Fruit fly (Drosophila melanogaster) whole organism, embryonic: ENCODE results near the gene CG15528.

ENCODE experiments used
- Ada2b ChIP-seq: fragments of 200-800 bp; sonication (Bioruptor generic); IDR thresholded peaks from 2 replicates; pipeline ENCODE4 v1.3.6; 2022; ENCODE audit warnings: missing biosample characterization, missing genetic modification characterization
- Bdp1 ChIP-seq: fragments of 200-800 bp; sonication (Bioruptor generic); optimal IDR thresholded peaks from 3 replicates; lab custom pipeline; 2016; ENCODE audit warnings: missing biosample characterization, missing genetic modification characterization
- CG10209 ChIP-seq: fragments of 200-800 bp; sonication (Bioruptor generic); optimal IDR thresholded peaks from 3 replicates; lab custom pipeline; 2017; ENCODE audit warnings: missing biosample characterization, mild to moderate bottlenecking, missing genetic modification characterization, missing genetic modification reagents
- CG10543 ChIP-seq: fragments of 200-800 bp; sonication (Bioruptor generic); optimal IDR thresholded peaks from 3 replicates; lab custom pipeline; 2017; ENCODE audit warnings: missing biosample characterization, mild to moderate bottlenecking, missing genetic modification characterization, moderate library complexity
- CG10979 ChIP-seq: fragments of 200-800 bp; sonication (Bioruptor generic); optimal IDR thresholded peaks from 2 replicates; lab custom pipeline; 2018; ENCODE audit warnings: missing biosample characterization, mild to moderate bottlenecking, missing genetic modification characterization, moderate library complexity
- CG1233 ChIP-seq: fragments of 200-800 bp; sonication (Bioruptor generic); optimal IDR thresholded peaks from 4 replicates; lab custom pipeline; 2018; ENCODE audit warnings: missing biosample characterization, mild to moderate bottlenecking, missing genetic modification characterization
- CG12659 ChIP-seq: fragments of 200-800 bp; sonication (Bioruptor generic); optimal IDR thresholded peaks from 3 replicates; lab custom pipeline; 2017; ENCODE audit warnings: mild to moderate bottlenecking, missing biosample characterization, missing genetic modification reagents, missing genetic modification characterization
- CG14441 ChIP-seq: fragments of 200-800 bp; sonication (Bioruptor generic); IDR thresholded peaks from 2 replicates; pipeline ENCODE4 v1.3.6; 2022; ENCODE audit warnings: missing biosample characterization, missing genetic modification characterization
- CG2678 ChIP-seq: fragments of 200-800 bp; sonication (Bioruptor generic); optimal IDR thresholded peaks from 3 replicates; lab custom pipeline; 2019; ENCODE audit warnings: missing biosample characterization, mild to moderate bottlenecking, missing genetic modification characterization, moderate library complexity
- CG2889 ChIP-seq: fragments of 200-800 bp; sonication (Bioruptor generic); IDR thresholded peaks from 3 replicates; pipeline ENCODE4 v1.3.6; 2022; ENCODE audit warnings: missing biosample characterization, missing genetic modification characterization
- CG31441 ChIP-seq: fragments of 200-800 bp; sonication (Bioruptor generic); IDR thresholded peaks from 2 replicates; pipeline ENCODE4 v1.3.6; 2022; ENCODE audit warnings: missing biosample characterization, missing genetic modification characterization
- CG32772 ChIP-seq: fragments of 200-800 bp; sonication (Bioruptor generic); IDR thresholded peaks from 2 replicates; pipeline ENCODE4 v1.3.6; 2022; ENCODE audit warnings: missing biosample characterization, missing genetic modification characterization
- CG3995 ChIP-seq: fragments of 200-800 bp; sonication (Bioruptor generic); optimal IDR thresholded peaks from 3 replicates; lab custom pipeline; 2016; ENCODE audit warnings: missing biosample characterization, missing genetic modification characterization
- CG42726 ChIP-seq: fragments of 200-800 bp; sonication (Bioruptor generic); IDR thresholded peaks from 2 replicates; pipeline ENCODE4 v1.3.6; 2022; ENCODE audit warnings: missing biosample characterization, missing genetic modification characterization; ENCODE audit not compliant: partially characterized antibody
- CG4730 ChIP-seq: fragments of 200-800 bp; sonication (Bioruptor generic); IDR thresholded peaks from 2 replicates; pipeline ENCODE4 v1.3.6; 2022; ENCODE audit warnings: missing biosample characterization, missing genetic modification characterization
- CG5180 ChIP-seq: fragments of 200-800 bp; sonication (Bioruptor generic); optimal IDR thresholded peaks from 3 replicates; lab custom pipeline; 2017; ENCODE audit warnings: missing biosample characterization, missing genetic modification characterization, mild to moderate bottlenecking, moderate library complexity, missing genetic modification reagents
- CG7556 ChIP-seq: fragments of 200-800 bp; sonication (Bioruptor generic); optimal IDR thresholded peaks from 2 replicates; lab custom pipeline; 2017; ENCODE audit warnings: missing biosample characterization, mild to moderate bottlenecking, missing genetic modification characterization
- CG8290 ChIP-seq, 3 experiments: fragments of 200-800 bp; sonication (Bioruptor generic); optimal IDR thresholded peaks; 2 replicates each; lab custom pipeline; 2016 to 2019; ENCODE audit warnings: missing biosample characterization in 3 of 3, missing genetic modification characterization in 3 of 3, mild to moderate bottlenecking in 2 of 3, moderate library complexity in 1 of 3
- CG9215 ChIP-seq: fragments of 200-800 bp; sonication (Bioruptor generic); IDR thresholded peaks from 2 replicates; pipeline ENCODE4 v1.3.6; 2022; ENCODE audit warnings: missing biosample characterization, missing genetic modification characterization
- CG9797 ChIP-seq: fragments of 200-800 bp; sonication (Bioruptor generic); optimal IDR thresholded peaks from 3 replicates; lab custom pipeline; 2018; ENCODE audit warnings: missing biosample characterization, mild to moderate bottlenecking, missing genetic modification characterization
- CG9817 ChIP-seq: fragments of 200-800 bp; sonication (Bioruptor generic); optimal IDR thresholded peaks from 2 replicates; lab custom pipeline; 2018; ENCODE audit warnings: missing biosample characterization, mild to moderate bottlenecking, missing genetic modification characterization, moderate library complexity
- CHES-1-like ChIP-seq: fragments of 200-800 bp; sonication (Bioruptor generic); optimal IDR thresholded peaks from 2 replicates; lab custom pipeline; 2016; ENCODE audit warnings: missing biosample characterization, missing genetic modification characterization
- Dek ChIP-seq: fragments of 200-800 bp; sonication (Bioruptor generic); optimal IDR thresholded peaks from 3 replicates; lab custom pipeline; 2019; ENCODE audit warnings: missing biosample characterization, mild to moderate bottlenecking, missing genetic modification characterization, moderate library complexity
- Hand ChIP-seq: fragments of 200-800 bp; sonication (Bioruptor generic); optimal IDR thresholded peaks from 2 replicates; lab custom pipeline; 2017; ENCODE audit warnings: mild to moderate bottlenecking, missing biosample characterization, missing genetic modification reagents, missing genetic modification characterization
- Nf-YA ChIP-seq: fragments of 200-800 bp; sonication (Bioruptor generic); IDR thresholded peaks from 2 replicates; pipeline ENCODE4 v1.3.6; 2022; ENCODE audit warnings: missing biosample characterization, missing genetic modification characterization
- Spps ChIP-seq: fragments of 200-800 bp; sonication (Bioruptor generic); optimal IDR thresholded peaks from 2 replicates; lab custom pipeline; 2018; ENCODE audit warnings: missing biosample characterization, mild to moderate bottlenecking, missing genetic modification characterization
- Sry-β ChIP-seq: fragments of 200-800 bp; sonication (Bioruptor generic); optimal IDR thresholded peaks from 2 replicates; lab custom pipeline; 2018; ENCODE audit warnings: missing biosample characterization, mild to moderate bottlenecking, missing genetic modification characterization, moderate library complexity
- Taf1 ChIP-seq: fragments of 200-800 bp; sonication (Bioruptor generic); IDR thresholded peaks from 2 replicates; pipeline ENCODE4 v1.3.6; 2022; ENCODE audit warnings: missing biosample characterization, missing genetic modification characterization
- Xbp1 ChIP-seq: fragments of 200-800 bp; sonication (Bioruptor generic); optimal IDR thresholded peaks from 3 replicates; lab custom pipeline; 2016; ENCODE audit warnings: missing biosample characterization, mild to moderate bottlenecking, missing genetic modification characterization
- ac ChIP-seq: fragments of 200-800 bp; sonication (Bioruptor generic); optimal IDR thresholded peaks from 3 replicates; lab custom pipeline; 2017; ENCODE audit warnings: missing biosample characterization, mild to moderate bottlenecking, missing genetic modification characterization
- bowl ChIP-seq: fragments of 200-800 bp; sonication (Bioruptor generic); IDR thresholded peaks from 2 replicates; pipeline ENCODE4 v1.3.6; 2022; ENCODE audit warnings: missing biosample characterization, missing genetic modification characterization
- croc ChIP-seq: fragments of 200-800 bp; sonication (Bioruptor generic); conservative IDR thresholded peaks from 3 replicates; pipeline ENCODE4 v1.3.6; 2022; ENCODE audit warnings: missing biosample characterization, missing genetic modification characterization
- dmrt11E ChIP-seq: fragments of 200-800 bp; sonication (Bioruptor generic); optimal IDR thresholded peaks from 3 replicates; lab custom pipeline; 2018; ENCODE audit warnings: missing biosample characterization, mild to moderate bottlenecking, missing genetic modification characterization, moderate library complexity
- emc ChIP-seq: fragments of 200-800 bp; sonication (Bioruptor generic); optimal IDR thresholded peaks from 2 replicates; lab custom pipeline; 2016; ENCODE audit warnings: missing biosample characterization, missing genetic modification characterization
- ftz-f1 ChIP-seq: fragments of 200-800 bp; sonication (Bioruptor generic); optimal IDR thresholded peaks from 2 replicates; lab custom pipeline; 2016; ENCODE audit warnings: missing biosample characterization, missing genetic modification characterization
- her ChIP-seq: fragments of 200-800 bp; sonication (Bioruptor generic); optimal IDR thresholded peaks from 2 replicates; lab custom pipeline; 2016; ENCODE audit warnings: missing biosample characterization, missing genetic modification characterization
- hth ChIP-seq: fragments of >200 bp; optimal IDR thresholded peaks from 2 replicates; lab custom pipeline; 2017; ENCODE audit warnings: inconsistent platforms
- klu ChIP-seq: fragments of 200-800 bp; sonication (Bioruptor generic); IDR thresholded peaks from 2 replicates; pipeline ENCODE4 v1.3.6; 2022; ENCODE audit warnings: missing biosample characterization, missing genetic modification characterization
- knrl ChIP-seq: fragments of 200-800 bp; sonication (Bioruptor generic); IDR thresholded peaks from 3 replicates; pipeline ENCODE4 v1.3.6; 2022; ENCODE audit warnings: missing biosample characterization, missing genetic modification characterization; ENCODE audit not compliant: partially characterized antibody
- prd ChIP-seq, 3 experiments: fragments of >200 bp in 2 of 3; fragments of 200-800 bp in 1 of 3; sonication (Bioruptor generic) in 1 of 3; optimal IDR thresholded peaks in 2 of 3; IDR thresholded peaks in 1 of 3; 2 replicates in 2 of 3; 3 replicates in 1 of 3; pipeline versions ENCODE4 v1.3.6 to Lab custom; 2017 to 2022; ENCODE audit warnings: missing biosample characterization in 1 of 3, missing genetic modification characterization in 1 of 3
- row ChIP-seq: fragments of 200-800 bp; sonication (Bioruptor generic); IDR thresholded peaks from 3 replicates; pipeline ENCODE4 v1.3.6; 2022; ENCODE audit warnings: missing biosample characterization, missing genetic modification characterization
- sd ChIP-seq: fragments of 200-800 bp; sonication (Bioruptor generic); optimal IDR thresholded peaks from 3 replicates; lab custom pipeline; 2018; ENCODE audit warnings: missing biosample characterization, mild to moderate bottlenecking, missing genetic modification characterization, moderate library complexity
- sisA ChIP-seq: fragments of 200-800 bp; sonication (Bioruptor generic); IDR thresholded peaks from 2 replicates; pipeline ENCODE4 v1.3.6; 2022; ENCODE audit warnings: missing biosample characterization, missing genetic modification characterization
- tap ChIP-seq: fragments of 200-800 bp; optimal IDR thresholded peaks from 3 replicates; lab custom pipeline; 2019; ENCODE audit warnings: missing biosample characterization, mild to moderate bottlenecking, missing genetic modification characterization, moderate library complexity
- tll ChIP-seq, 2 experiments: fragments of 200-800 bp in 1 of 2; fragments of >200 bp in 1 of 2; sonication (Bioruptor generic) in 1 of 2; optimal IDR thresholded peaks; 2 replicates each; lab custom pipeline; 2017 to 2019; ENCODE audit warnings: missing biosample characterization in 2 of 2, missing genetic modification characterization in 2 of 2, mild to moderate bottlenecking in 1 of 2, moderate library complexity in 1 of 2
- twi ChIP-seq: fragments of 200-800 bp; optimal IDR thresholded peaks from 2 replicates; lab custom pipeline; 2019; ENCODE audit warnings: missing biosample characterization, mild to moderate bottlenecking, missing genetic modification characterization, moderate library complexity
- unpg ChIP-seq: fragments of 200-800 bp; sonication (Bioruptor generic); optimal IDR thresholded peaks from 3 replicates; lab custom pipeline; 2018; ENCODE audit warnings: missing biosample characterization, mild to moderate bottlenecking, missing genetic modification characterization, moderate library complexity

Gene CG15528

dm6 chr3R:30021559-30022451, 30.1 kb downstream of the CG15528 start, which contains the start of gene Mgat2 (continued):
- peak; percentile 29 for TF ChIP-seq CG12659 (GFP tag; lab: Kevin White, UChicago)
- peak; percentile 48; the same call in 1 of the 2 replicates for TF ChIP-seq CG31441 (GFP tag; lab: Robert Waterston, UW)
- TF ChIP-seq CG1233: peak; percentile 19
- TF ChIP-seq Xbp1 (GFP tag; lab: Kevin White, UChicago): no peak
- TF ChIP-seq Hand (GFP tag; lab: Kevin White, UChicago): peak; percentile 31
- TF ChIP-seq CG5180 (GFP tag; lab: Kevin White, UChicago): no peak
- TF ChIP-seq sd (tag; lab: Kevin White, UChicago): peak; percentile 82
- no peak for TF ChIP-seq CG32772
- TF ChIP-seq hth: no peak
- TF ChIP-seq CG42726: peak; percentile 22; the same call in 1 of the 2 replicates
- no peak for TF ChIP-seq row (GFP tag; lab: Robert Waterston, UW)
- no peak for TF ChIP-seq CG2678 (tag; lab: Kevin White, UChicago)
- no peak for TF ChIP-seq klu
- peak; percentile 2 for TF ChIP-seq dmrt11E (tag; lab: Kevin White, UChicago)
- peak; percentile 75 for TF ChIP-seq her (GFP tag; lab: Kevin White, UChicago)
- peak; percentile 43 for TF ChIP-seq Dek (tag; lab: Kevin White, UChicago)
- TF ChIP-seq CG2889 (GFP tag; lab: Robert Waterston, UW): no peak
- TF ChIP-seq Nf-YA: no peak
- peak; percentile 81; the same call in 2 of the 3 replicates for TF ChIP-seq knrl
- TF ChIP-seq CHES-1-like (GFP tag; lab: Kevin White, UChicago): peak; percentile 44
- TF ChIP-seq CG9797 (GFP tag; lab: Kevin White, UChicago): no peak
- TF ChIP-seq CG8290 (GFP tag; optimal IDR thresholded peaks at IDR 0.05; lab: Kevin White, UChicago): no peak
- TF ChIP-seq CG8290 (tag; optimal IDR thresholded peaks at IDR 0.05; lab: Kevin White, UChicago): peak in 1 of 2 experiments; percentile 73
- no peak for TF ChIP-seq CG10209 (GFP tag; lab: Kevin White, UChicago)
- no peak for TF ChIP-seq Ada2b (GFP tag; lab: Robert Waterston, UW)
- TF ChIP-seq ftz-f1 (GFP tag; lab: Kevin White, UChicago): no peak
- no peak for TF ChIP-seq CG10979
- TF ChIP-seq CG4730 (GFP tag; lab: Robert Waterston, UW): no peak
- peak in 1 of 2 experiments; percentile 45 for TF ChIP-seq tll (GFP tag; optimal IDR thresholded peaks at IDR 0.05; lab: Kevin White, UChicago)
- TF ChIP-seq twi (tag; lab: Kevin White, UChicago): peak; percentile 57
- TF ChIP-seq Sry-β: peak; percentile 56
- TF ChIP-seq prd (optimal IDR thresholded peaks at IDR 0.05; lab: Kevin White, UChicago): no peak
- no peak for TF ChIP-seq prd (GFP tag; IDR thresholded peaks at IDR 0.05; lab: Robert Waterston, UW)
- peak; percentile 77 for TF ChIP-seq CG10543 (GFP tag; lab: Kevin White, UChicago)
- TF ChIP-seq CG9215 (GFP tag; lab: Robert Waterston, UW): no peak
- no peak for TF ChIP-seq emc (GFP tag; lab: Kevin White, UChicago)
- TF ChIP-seq CG3995 (GFP tag; lab: Kevin White, UChicago): peak; percentile 3
- peak; percentile 53; the same call in 1 of the 2 replicates for TF ChIP-seq bowl (GFP tag; lab: Robert Waterston, UW)
- TF ChIP-seq CG14441 (GFP tag; lab: Robert Waterston, UW): no peak
- TF ChIP-seq Spps (tag; lab: Kevin White, UChicago): peak; percentile 63
- no peak for TF ChIP-seq sisA (GFP tag; lab: Robert Waterston, UW)
- no peak for TF ChIP-seq CG9817 (tag; lab: Kevin White, UChicago)
- TF ChIP-seq Taf1 (GFP tag; lab: Robert Waterston, UW): no peak
- no peak for TF ChIP-seq CG7556
- no peak for TF ChIP-seq Bdp1 (GFP tag; lab: Kevin White, UChicago)
- peak; percentile 65 for TF ChIP-seq tap (tag; lab: Kevin White, UChicago)
- TF ChIP-seq croc: no peak
- TF ChIP-seq ac (GFP tag; lab: Kevin White, UChicago): peak; percentile 51
- no peak for TF ChIP-seq unpg (GFP tag; lab: Kevin White, UChicago)
